Fruit fly (Drosophila melanogaster) whole organism, embryonic: Measurements from ENCODE around the gene Alg2.

ENCODE experiments used
- Antp ChIP-seq: fragments of 200-800 bp; sonication (Bioruptor generic); optimal IDR thresholded peaks from 3 replicates; lab custom pipeline; 2016; ENCODE audit warnings: missing biosample characterization, missing genetic modification characterization
- CG6683 ChIP-seq: fragments of 200-800 bp; sonication (Bioruptor generic); optimal IDR thresholded peaks from 2 replicates; lab custom pipeline; 2017; ENCODE audit warnings: missing biosample characterization, mild to moderate bottlenecking, missing genetic modification characterization, missing genetic modification reagents
- Dip2 ChIP-seq: fragments of 200-800 bp; sonication (Bioruptor generic); IDR thresholded peaks from 2 replicates; pipeline ENCODE4 v1.3.6; 2022; ENCODE audit warnings: missing biosample characterization, missing genetic modification characterization
- HHEX ChIP-seq: fragments of 200-800 bp; sonication (Bioruptor generic); optimal IDR thresholded peaks from 3 replicates; lab custom pipeline; 2017; ENCODE audit warnings: missing biosample characterization, mild to moderate bottlenecking, missing genetic modification characterization, missing genetic modification reagents
- zfh2 ChIP-seq: fragments of 200-800 bp; sonication (Bioruptor generic); optimal IDR thresholded peaks from 2 replicates; lab custom pipeline; 2016; ENCODE audit warnings: missing biosample characterization, missing genetic modification characterization

dm6 chr3L:3124519-3124918 lies 19.1 kb upstream of the Alg2 start:
- TF ChIP-seq Antp (GFP tag; lab: Kevin White, UChicago): no peak
- TF ChIP-seq CG6683: no peak
- no peak for TF ChIP-seq HHEX (GFP tag; lab: Kevin White, UChicago)
- TF ChIP-seq Dip2 (GFP tag; lab: Robert Waterston, UW): no peak
- no peak for TF ChIP-seq zfh2 (GFP tag; lab: Kevin White, UChicago)
